Worm (Caenorhabditis elegans) whole organism, midembryonic: ENCODE measurements around the gene tag-77.

Experiments
- T22C8.4 ChIP-seq: fragments of 200-800 bp; sonication (Bioruptor generic); IDR thresholded peaks from 2 replicates; pipeline ENCODE4 v1.3.6; 2022; ENCODE audit warnings: missing genetic modification characterization, missing compliant biosample characterization
- cog-1 ChIP-seq: sonication (generic microtip); optimal IDR thresholded peaks from 2 replicates; lab custom pipeline; 2016; ENCODE audit warnings: missing genetic modification characterization, missing compliant biosample characterization
- flt-1 ChIP-seq: fragments of 200-800 bp; sonication (Bioruptor generic); IDR thresholded peaks from 2 replicates; pipeline ENCODE4 v1.3.6; 2022; ENCODE audit warnings: missing genetic modification characterization, missing compliant biosample characterization
- klf-2 ChIP-seq: fragments of 200-800 bp; sonication (Bioruptor generic); conservative IDR thresholded peaks from 2 replicates; pipeline ENCODE4 v1.3.6; 2022; ENCODE audit warnings: missing genetic modification reagents, missing genetic modification characterization, missing compliant biosample characterization
- med-1 ChIP-seq: sonication (generic microtip); optimal IDR thresholded peaks from 2 replicates; lab custom pipeline; 2017; ENCODE audit warnings: missing genetic modification characterization, mild to moderate bottlenecking, missing compliant biosample characterization, antibody characterized with exemption, missing genetic modification reagents; ENCODE audit not compliant: insufficient read depth
- ref-1 ChIP-seq: fragments of 200-800 bp; sonication (Bioruptor generic); conservative IDR thresholded peaks from 2 replicates; pipeline ENCODE4 v1.3.6; 2022; ENCODE audit warnings: missing genetic modification reagents, missing genetic modification characterization, missing compliant biosample characterization
- tab-1 ChIP-seq: fragments of 200-800 bp; sonication (Bioruptor generic); IDR thresholded peaks from 2 replicates; pipeline ENCODE4 v1.3.6; 2022; ENCODE audit warnings: missing genetic modification characterization, missing compliant biosample characterization
- ztf-23 ChIP-seq: fragments of 200-800 bp; sonication (Bioruptor generic); IDR thresholded peaks from 2 replicates; pipeline ENCODE4 v1.3.6; 2022; ENCODE audit warnings: missing genetic modification reagents, missing genetic modification characterization, missing compliant biosample characterization
- ztf-29 ChIP-seq: fragments of 200-800 bp; sonication (Bioruptor generic); IDR thresholded peaks from 2 replicates; pipeline ENCODE4 v1.3.6; 2022; ENCODE audit warnings: missing genetic modification reagents, missing genetic modification characterization, missing compliant biosample characterization

Gene tag-77

ce11 chrIV:8532796-8533195 is 22.4 kb upstream of the tag-77 start:
- TF ChIP-seq flt-1 (GFP tag; lab: Robert Waterston, UW) (no peak), ztf-29 (GFP tag; lab: Robert Waterston, UW) (no peak), T22C8.4 (GFP tag; lab: Robert Waterston, UW) (no peak), klf-2 (GFP tag; lab: Robert Waterston, UW) (no peak), med-1 (GFP tag; lab: Kevin White, UChicago) (no peak), cog-1 (tag; lab: Kevin White, UChicago) (no peak), ref-1 (GFP tag; lab: Robert Waterston, UW) (no peak), ztf-23 (GFP tag; lab: Robert Waterston, UW) (no peak), tab-1 (GFP tag; lab: Robert Waterston, UW) (no peak)

ce11 chrIV:8532024-8532423 is 21.7 kb upstream of the tag-77 start:
- TF ChIP-seq T22C8.4 (GFP tag; lab: Robert Waterston, UW): no peak
- no peak for TF ChIP-seq ref-1 (GFP tag; lab: Robert Waterston, UW)
- TF ChIP-seq klf-2 (GFP tag; lab: Robert Waterston, UW): no peak
- no peak for TF ChIP-seq ztf-23 (GFP tag; lab: Robert Waterston, UW)
- no peak for TF ChIP-seq med-1 (GFP tag; lab: Kevin White, UChicago)
- TF ChIP-seq tab-1 (GFP tag; lab: Robert Waterston, UW): no peak
- TF ChIP-seq cog-1 (tag; lab: Kevin White, UChicago): no peak
- no peak for TF ChIP-seq flt-1 (GFP tag; lab: Robert Waterston, UW)
- no peak for TF ChIP-seq ztf-29 (GFP tag; lab: Robert Waterston, UW)

- TF ChIP-seq ztf-29 (GFP tag; lab: Robert Waterston, UW): no peak
- no peak for TF ChIP-seq klf-2 (GFP tag; lab: Robert Waterston, UW)
- TF ChIP-seq T22C8.4 (GFP tag; lab: Robert Waterston, UW): no peak
- no peak for TF ChIP-seq med-1 (GFP tag; lab: Kevin White, UChicago)
- no peak for TF ChIP-seq ref-1 (GFP tag; lab: Robert Waterston, UW)
These were observed 20.0 kb upstream of the tag-77 start for ce11 chrIV:8530042-8531027.

ce11 chrIV:8529039-8529438 is 18.7 kb upstream of the tag-77 start:
- no peak for TF ChIP-seq T22C8.4 (GFP tag; lab: Robert Waterston, UW)
- no peak for TF ChIP-seq tab-1 (GFP tag; lab: Robert Waterston, UW)
- TF ChIP-seq flt-1 (GFP tag; lab: Robert Waterston, UW): no peak
- TF ChIP-seq klf-2 (GFP tag; lab: Robert Waterston, UW): no peak
- no peak for TF ChIP-seq ztf-23 (GFP tag; lab: Robert Waterston, UW)
- TF ChIP-seq cog-1 (tag; lab: Kevin White, UChicago): no peak
- no peak for TF ChIP-seq ref-1 (GFP tag; lab: Robert Waterston, UW)
- no peak for TF ChIP-seq med-1 (GFP tag; lab: Kevin White, UChicago)
- TF ChIP-seq ztf-29 (GFP tag; lab: Robert Waterston, UW): no peak

- no peak for TF ChIP-seq ztf-29 (GFP tag; lab: Robert Waterston, UW)
- TF ChIP-seq flt-1 (GFP tag; lab: Robert Waterston, UW): no peak
- no peak for TF ChIP-seq tab-1 (GFP tag; lab: Robert Waterston, UW)
- TF ChIP-seq klf-2 (GFP tag; lab: Robert Waterston, UW): no peak
- no peak for TF ChIP-seq T22C8.4 (GFP tag; lab: Robert Waterston, UW)
- no peak for TF ChIP-seq ref-1 (GFP tag; lab: Robert Waterston, UW)
- TF ChIP-seq med-1 (GFP tag; lab: Kevin White, UChicago): no peak
- no peak for TF ChIP-seq ztf-23 (GFP tag; lab: Robert Waterston, UW)
- TF ChIP-seq cog-1 (tag; lab: Kevin White, UChicago): no peak
These were observed 18.0 kb upstream of the tag-77 start for ce11 chrIV:8528345-8528744.

- TF ChIP-seq ztf-23 (GFP tag; lab: Robert Waterston, UW) (no peak), ztf-29 (GFP tag; lab: Robert Waterston, UW) (no peak), med-1 (GFP tag; lab: Kevin White, UChicago) (no peak), T22C8.4 (GFP tag; lab: Robert Waterston, UW) (no peak), cog-1 (tag; lab: Kevin White, UChicago) (no peak), tab-1 (GFP tag; lab: Robert Waterston, UW) (no peak), flt-1 (GFP tag; lab: Robert Waterston, UW) (no peak), klf-2 (GFP tag; lab: Robert Waterston, UW) (no peak), ref-1 (GFP tag; lab: Robert Waterston, UW) (no peak)
These were observed 17.3 kb upstream of the tag-77 start for ce11 chrIV:8527598-8528012.

- no peak for TF ChIP-seq cog-1 (tag; lab: Kevin White, UChicago)
- TF ChIP-seq med-1 (GFP tag; lab: Kevin White, UChicago): no peak
- TF ChIP-seq flt-1 (GFP tag; lab: Robert Waterston, UW): no peak
- TF ChIP-seq ztf-29 (GFP tag; lab: Robert Waterston, UW): no peak
- no peak for TF ChIP-seq T22C8.4 (GFP tag; lab: Robert Waterston, UW)
- TF ChIP-seq tab-1 (GFP tag; lab: Robert Waterston, UW): no peak
- no peak for TF ChIP-seq klf-2 (GFP tag; lab: Robert Waterston, UW)
- TF ChIP-seq ztf-23 (GFP tag; lab: Robert Waterston, UW): no peak
- TF ChIP-seq ref-1 (GFP tag; lab: Robert Waterston, UW): no peak
These were observed 16.2 kb upstream of the tag-77 start for ce11 chrIV:8526579-8526978.

ce11 chrIV:8526050-8526449 is 15.7 kb upstream of the tag-77 start:
- TF ChIP-seq T22C8.4 (GFP tag; lab: Robert Waterston, UW): no peak
- no peak for TF ChIP-seq klf-2 (GFP tag; lab: Robert Waterston, UW)
- TF ChIP-seq med-1 (GFP tag; lab: Kevin White, UChicago): no peak
- TF ChIP-seq ztf-23 (GFP tag; lab: Robert Waterston, UW): no peak
- TF ChIP-seq ztf-29 (GFP tag; lab: Robert Waterston, UW): no peak
- TF ChIP-seq tab-1 (GFP tag; lab: Robert Waterston, UW): no peak
- TF ChIP-seq ref-1 (GFP tag; lab: Robert Waterston, UW): no peak
- TF ChIP-seq cog-1 (tag; lab: Kevin White, UChicago): no peak
- TF ChIP-seq flt-1 (GFP tag; lab: Robert Waterston, UW): no peak
